Fruit fly (Drosophila melanogaster): ENCODE data around the gene CG32241.

The CG32241 gene

dm6 chr3L:4415326-4416274, 50.8 kb downstream of the CG32241 start (continued):
- TF ChIP-seq gsb (GFP tag; IDR thresholded peaks at IDR 0.05) (no peak), Hmx (GFP tag; optimal IDR thresholded peaks at IDR 0.05) (no peak), fu2 (GFP tag; optimal IDR thresholded peaks at IDR 0.05) (no peak), CG10274 (GFP tag; optimal IDR thresholded peaks at IDR 0.05) (no peak), HmgZ (tag; optimal IDR thresholded peaks at IDR 0.05) (peak; percentile 28), H2.0 (GFP tag; IDR thresholded peaks at IDR 0.05) (no peak), cwo (GFP tag; optimal IDR thresholded peaks at IDR 0.05) (no peak), nau (GFP tag; optimal IDR thresholded peaks at IDR 0.05) (no peak), dan (GFP tag; IDR thresholded peaks at IDR 0.05) (no peak), Med (GFP tag) (peak; percentile 72), CG13123 (GFP tag; optimal IDR thresholded peaks at IDR 0.05) (no peak), sug (tag; optimal IDR thresholded peaks at IDR 0.05) (peak; percentile 82), dimm (GFP tag; IDR thresholded peaks at IDR 0.05) (no peak), lab (GFP tag; optimal IDR thresholded peaks at IDR 0.05) (peak; percentile 21), CG34376 (GFP tag; optimal IDR thresholded peaks at IDR 0.05) (peak; percentile 85), stc (GFP tag; IDR thresholded peaks at IDR 0.05) (no peak), tx (GFP tag; optimal IDR thresholded peaks at IDR 0.05) (no peak), CG6683 (GFP tag; optimal IDR thresholded peaks at IDR 0.05) (no peak), Dip2 (GFP tag; IDR thresholded peaks at IDR 0.05) (no peak), Ssrp (tag; optimal IDR thresholded peaks at IDR 0.05) (no peak), CG14860 (GFP tag; IDR thresholded peaks at IDR 0.05; ENCODE audit: partially characterized antibody) (no peak), GATAe (GFP tag; conservative IDR thresholded peaks at IDR 0.05) (no peak), CG13894 (tag; optimal IDR thresholded peaks at IDR 0.05) (peak; percentile 87), CG15269 (tag; optimal IDR thresholded peaks at IDR 0.05) (no peak), salm (tag; optimal IDR thresholded peaks at IDR 0.05) (no peak), fd64A (GFP tag; optimal IDR thresholded peaks at IDR 0.05) (no peak), CG12104 (GFP tag; optimal IDR thresholded peaks at IDR 0.05) (no peak), da (GFP tag; optimal IDR thresholded peaks at IDR 0.05) (no peak), CG8924 (tag; optimal IDR thresholded peaks at IDR 0.05) (no peak), esg (GFP tag; conservative IDR thresholded peaks at IDR 0.05) (no peak), rib (GFP tag; IDR thresholded peaks at IDR 0.05) (peak; percentile 41; the same call in 1 of the 2 replicates), CG8388 (GFP tag; optimal IDR thresholded peaks at IDR 0.05) (no peak), kni (GFP tag; optimal IDR thresholded peaks at IDR 0.05) (no peak), CG2678 (tag; optimal IDR thresholded peaks at IDR 0.05) (peak; percentile 16), sr (GFP tag; IDR thresholded peaks at IDR 0.05) (no peak), schlank (tag; optimal IDR thresholded peaks at IDR 0.05) (no peak), CG9727 (GFP tag; optimal IDR thresholded peaks at IDR 0.05) (no peak), dmrt99B (tag; optimal IDR thresholded peaks at IDR 0.05) (no peak), nmo (GFP tag; optimal IDR thresholded peaks at IDR 0.05) (no peak), Meics (GFP tag; optimal IDR thresholded peaks at IDR 0.05) (no peak), scrt (GFP tag; optimal IDR thresholded peaks at IDR 0.05) (no peak), Hey (tag; optimal IDR thresholded peaks at IDR 0.05) (no peak), CG31388 (GFP tag; optimal IDR thresholded peaks at IDR 0.05) (no peak), MTF-1 (GFP tag; optimal IDR thresholded peaks at IDR 0.05; ENCODE audit: borderline replicate concordance) (no peak), phol (tag; optimal IDR thresholded peaks at IDR 0.05) (no peak), CG15073 (GFP tag; optimal IDR thresholded peaks at IDR 0.05) (no peak), kah (GFP tag; optimal IDR thresholded peaks at IDR 0.05) (no peak), CG10543 (GFP tag; optimal IDR thresholded peaks at IDR 0.05) (peak; percentile 63), eyg (GFP tag; optimal IDR thresholded peaks at IDR 0.05) (no peak)
